Fruit fly (Drosophila melanogaster): Measurements from ENCODE around the gene vnc.

Gene vnc

dm6 chr3L:9972007-9972856 is at the start of gene vnc, which contains the start of the genes CG6674 and CG42455 (continued):
- peak; percentile 12 for TF ChIP-seq CG9817 (tag; optimal IDR thresholded peaks at IDR 0.05)
- no peak for TF ChIP-seq pros (GFP tag; optimal IDR thresholded peaks at IDR 0.05)
- no peak for TF ChIP-seq ap (GFP tag; IDR thresholded peaks at IDR 0.05)
- TF ChIP-seq CG3726 (GFP tag; IDR thresholded peaks at IDR 0.05) = no peak
- no peak for TF ChIP-seq CG10321 (GFP tag; IDR thresholded peaks at IDR 0.05)
- peak; percentile 47 for TF ChIP-seq CG4424 (GFP tag; optimal IDR thresholded peaks at IDR 0.05)
- TF ChIP-seq CG13424 (tag; optimal IDR thresholded peaks at IDR 0.05) = no peak
- TF ChIP-seq ssp (GFP tag; IDR thresholded peaks at IDR 0.05) = no peak
- TF ChIP-seq CG11723 (GFP tag; optimal IDR thresholded peaks at IDR 0.05) = no peak
- TF ChIP-seq CG3281 (GFP tag; optimal IDR thresholded peaks at IDR 0.05) = no peak
- peak; percentile 37 for TF ChIP-seq CTCF (GFP tag; optimal IDR thresholded peaks at IDR 0.05)
- TF ChIP-seq CG17361 (GFP tag; IDR thresholded peaks at IDR 0.05) = peak; percentile 56; the same call in 2 of the 3 replicates
- TF ChIP-seq bcd (GFP tag; optimal IDR thresholded peaks at IDR 0.05) = peak; percentile 9
- TF ChIP-seq CG3065 (GFP tag; optimal IDR thresholded peaks at IDR 0.05) = no peak
- TF ChIP-seq scrt (GFP tag; optimal IDR thresholded peaks at IDR 0.05) = no peak
- peak; percentile 20 for TF ChIP-seq CG10209 (GFP tag; optimal IDR thresholded peaks at IDR 0.05)
- TF ChIP-seq nerfin-2 (GFP tag; IDR thresholded peaks at IDR 0.05; ENCODE audit: partially characterized antibody) = no peak
- no peak for TF ChIP-seq CG12744 (GFP tag; optimal IDR thresholded peaks at IDR 0.05)
- TF ChIP-seq cato (GFP tag; optimal IDR thresholded peaks at IDR 0.05; ENCODE audit: borderline replicate concordance) = no peak
- no peak for TF ChIP-seq Optix (GFP tag; IDR thresholded peaks at IDR 0.05)
- TF ChIP-seq Hr51 (GFP tag; optimal IDR thresholded peaks at IDR 0.05) = peak in 1 of 2 experiments; percentile 19
- TF ChIP-seq esg (GFP tag; conservative IDR thresholded peaks at IDR 0.05) = no peak
- TF ChIP-seq CG5180 (GFP tag; optimal IDR thresholded peaks at IDR 0.05) = no peak
- TF ChIP-seq salm (tag; optimal IDR thresholded peaks at IDR 0.05) = no peak
- TF ChIP-seq Gug (GFP tag; IDR thresholded peaks at IDR 0.05) = no peak
- TF ChIP-seq fu2 (GFP tag; optimal IDR thresholded peaks at IDR 0.05) = no peak
- TF ChIP-seq Hey (tag; optimal IDR thresholded peaks at IDR 0.05) = no peak
- TF ChIP-seq ci (GFP tag; IDR thresholded peaks at IDR 0.05) = no peak
- no peak for TF ChIP-seq CG6272 (GFP tag; IDR thresholded peaks at IDR 0.05)
- no peak for TF ChIP-seq dmrt11E (tag; optimal IDR thresholded peaks at IDR 0.05)
- TF ChIP-seq CG7745 (tag; optimal IDR thresholded peaks at IDR 0.05) = no peak
- no peak for TF ChIP-seq Elba2 (GFP tag; optimal IDR thresholded peaks at IDR 0.05)
- no peak for TF ChIP-seq CG10959 (GFP tag; IDR thresholded peaks at IDR 0.05)
- no peak for TF ChIP-seq Rx (GFP tag; IDR thresholded peaks at IDR 0.05)
- TF ChIP-seq Fer1 (GFP tag; optimal IDR thresholded peaks at IDR 0.05) = peak; percentile 16
- TF ChIP-seq CG13287 (GFP tag; IDR thresholded peaks at IDR 0.05; ENCODE audit: partially characterized antibody) = peak; percentile 15; the same call in 1 of the 2 replicates
- TF ChIP-seq CG18599 (GFP tag; optimal IDR thresholded peaks at IDR 0.05) = peak; percentile 10
- TF ChIP-seq dati (GFP tag; IDR thresholded peaks at IDR 0.05) = no peak
- peak; percentile 12 for TF ChIP-seq zfh2 (GFP tag; optimal IDR thresholded peaks at IDR 0.05)

DNA sequence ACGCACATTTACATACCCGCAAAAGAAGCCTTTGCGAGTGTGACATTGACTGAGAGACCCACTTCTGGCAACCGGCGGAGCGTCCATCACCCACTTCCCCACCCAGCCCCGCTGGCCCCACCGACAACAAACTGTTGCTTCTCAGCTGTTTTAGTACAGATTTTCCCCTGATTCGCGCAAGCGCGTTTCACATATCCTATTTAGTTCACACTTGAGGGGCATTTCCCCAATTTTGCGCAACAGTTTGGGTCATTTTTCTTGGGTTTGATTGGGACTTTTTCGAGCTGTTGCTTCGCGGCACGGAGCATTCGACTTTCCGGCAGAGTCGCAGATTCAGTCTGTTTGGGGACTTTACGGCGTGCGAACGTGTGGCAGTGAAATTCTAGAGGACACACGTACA is 44.9 kb upstream of the vnc start:
- TF ChIP-seq ind (GFP tag; optimal IDR thresholded peaks at IDR 0.05) = no peak
- TF ChIP-seq wdn (GFP tag; IDR thresholded peaks at IDR 0.05) = no peak
- TF ChIP-seq shn (GFP tag; optimal IDR thresholded peaks at IDR 0.05) = no peak
- TF ChIP-seq CG30020 (tag; optimal IDR thresholded peaks at IDR 0.05) = no peak
- TF ChIP-seq grau (tag; optimal IDR thresholded peaks at IDR 0.05) = no peak
- peak; percentile 69 for TF ChIP-seq abd-A (tag; optimal IDR thresholded peaks at IDR 0.05)
- no peak for TF ChIP-seq z (GFP tag; IDR thresholded peaks at IDR 0.05)
- TF ChIP-seq CG15479 (GFP tag; optimal IDR thresholded peaks at IDR 0.05) = no peak
- TF ChIP-seq fd64A (GFP tag; optimal IDR thresholded peaks at IDR 0.05) = no peak
- no peak for TF ChIP-seq ac (GFP tag; optimal IDR thresholded peaks at IDR 0.05)
- no peak for TF ChIP-seq Asciz (GFP tag; optimal IDR thresholded peaks at IDR 0.05)
- no peak for TF ChIP-seq CG6683 (GFP tag; optimal IDR thresholded peaks at IDR 0.05)
- TF ChIP-seq tna (GFP tag; IDR thresholded peaks at IDR 0.05; ENCODE audit: partially characterized antibody) = no peak

All from whole organism, embryonic.